Worm (Caenorhabditis elegans): ENCODE results near the gene mec-7.

ce11 chrX:7815230-7815629 is 38.7 kb upstream of the mec-7 start:
- no peak for TF ChIP-seq mls-2 (tag; optimal IDR thresholded peaks at IDR 0.05)
- no peak for TF ChIP-seq ham-2 (GFP tag; optimal IDR thresholded peaks at IDR 0.05)
- no peak for TF ChIP-seq elt-3 (tag; optimal IDR thresholded peaks at IDR 0.05)

All from whole organism, mixed stage, embryonic.